Worm (Caenorhabditis elegans) whole organism, L4 larva: ENCODE results near the gene C52E4.12.

ENCODE experiments used
- D1046.2 ChIP-seq: fragments of 200-800 bp; sonication (Bioruptor generic); IDR thresholded peaks from 2 replicates; pipeline ENCODE4 v1.3.6; 2022; ENCODE audit warnings: missing genetic modification characterization, missing compliant biosample characterization
- R02D3.7 ChIP-seq: fragments of 150-350 bp; sonication (generic microtip); optimal IDR thresholded peaks from 3 replicates; lab custom pipeline; 2014; ENCODE audit warnings: missing biosample characterization, missing genetic modification characterization
- T20F7.1 ChIP-seq: fragments of 200-800 bp; sonication (Bioruptor generic); optimal IDR thresholded peaks from 2 replicates; lab custom pipeline; 2018; ENCODE audit warnings: mild to moderate bottlenecking, missing genetic modification characterization, missing compliant biosample characterization
- Y105C5A.15 ChIP-seq: fragments of 200-800 bp; sonication (Bioruptor generic); IDR thresholded peaks from 2 replicates; pipeline ENCODE4 v1.3.6; 2022; ENCODE audit warnings: missing genetic modification characterization, missing compliant biosample characterization
- Y48G9A.11 ChIP-seq: fragments of 200-800 bp; sonication (Bioruptor generic); IDR thresholded peaks from 2 replicates; pipeline ENCODE4 v1.3.6; 2022; ENCODE audit warnings: missing genetic modification reagents, missing genetic modification characterization, missing compliant biosample characterization
- Y5F2A.4 ChIP-seq: fragments of 200-800 bp; sonication (Bioruptor generic); optimal IDR thresholded peaks from 2 replicates; lab custom pipeline; 2018; ENCODE audit warnings: mild to moderate bottlenecking, missing genetic modification characterization, missing compliant biosample characterization
- ZK337.2 ChIP-seq: fragments of 200-800 bp; sonication (Bioruptor generic); IDR thresholded peaks from 2 replicates; pipeline ENCODE4 v1.3.6; 2022; ENCODE audit warnings: missing genetic modification reagents, missing genetic modification characterization, missing compliant biosample characterization
- aha-1 ChIP-seq: fragments of 150-350 bp; peaks from one replicate; lab custom pipeline; 2014; ENCODE audit warnings: missing biosample characterization, missing genetic modification characterization
- aly-2 ChIP-seq: sonication (generic microtip); optimal IDR thresholded peaks from 2 replicates; lab custom pipeline; 2018; ENCODE audit warnings: missing biosample characterization, missing genetic modification characterization
- ama-1 ChIP-seq: fragments of 150-350 bp; optimal IDR thresholded peaks from 2 replicates; lab custom pipeline; 2014; ENCODE audit warnings: inconsistent platforms, mixed read lengths
- ceh-32 ChIP-seq: sonication (generic microtip); optimal IDR thresholded peaks from 2 replicates; lab custom pipeline; 2016; ENCODE audit warnings: mild to moderate bottlenecking, missing genetic modification characterization, missing compliant biosample characterization; ENCODE audit not compliant: poor library complexity
- ceh-44 ChIP-seq: fragments of 200-800 bp; sonication (Bioruptor generic); IDR thresholded peaks from 2 replicates; pipeline ENCODE4 v1.3.6; 2022; ENCODE audit warnings: missing genetic modification reagents, missing genetic modification characterization, missing compliant biosample characterization
- ceh-82 ChIP-seq: sonication (generic microtip); optimal IDR thresholded peaks from 2 replicates; lab custom pipeline; 2017; ENCODE audit warnings: missing biosample characterization, missing genetic modification characterization
- ctbp-1 ChIP-seq: fragments of 200-800 bp; sonication (Bioruptor generic); IDR thresholded peaks from 2 replicates; pipeline ENCODE4 v1.3.6; 2022; ENCODE audit warnings: missing genetic modification reagents, missing genetic modification characterization, missing compliant biosample characterization
- daf-12 ChIP-seq: fragments of 150-350 bp; optimal IDR thresholded peaks from 2 replicates; lab custom pipeline; 2014; ENCODE audit warnings: missing biosample characterization, missing genetic modification reagents, missing genetic modification characterization
- daf-19 ChIP-seq: fragments of 200-800 bp; sonication (Bioruptor generic); conservative IDR thresholded peaks from 2 replicates; pipeline ENCODE4 v1.3.6; 2022; ENCODE audit warnings: missing genetic modification characterization, missing compliant biosample characterization
- daf-8 ChIP-seq: fragments of 200-800 bp; sonication (Bioruptor generic); IDR thresholded peaks from 2 replicates; pipeline ENCODE4 v1.3.6; 2022; ENCODE audit warnings: missing genetic modification characterization, missing compliant biosample characterization
- dmd-8 ChIP-seq: fragments of 200-800 bp; sonication (Bioruptor generic); IDR thresholded peaks from 2 replicates; pipeline ENCODE4 v1.3.6; 2022; ENCODE audit warnings: missing genetic modification characterization, missing compliant biosample characterization
- fkh-10 ChIP-seq: fragments of 150-350 bp; optimal IDR thresholded peaks from 2 replicates; lab custom pipeline; 2014; ENCODE audit warnings: missing biosample characterization, missing genetic modification reagents, missing genetic modification characterization
- fos-1 ChIP-seq: fragments of 150-350 bp; optimal IDR thresholded peaks from 2 replicates; lab custom pipeline; 2014; ENCODE audit warnings: missing biosample characterization, missing genetic modification characterization
- hif-1 ChIP-seq, 2 experiments: sonication (generic microtip); optimal IDR thresholded peaks; 2 replicates each; lab custom pipeline; 2016 to 2017; ENCODE audit warnings: missing compliant biosample characterization in 2 of 2, missing genetic modification characterization in 2 of 2, missing genetic modification reagents in 2 of 2, missing genotype in 2 of 2, mild to moderate bottlenecking in 1 of 2
- hlh-30 ChIP-seq: sonication (generic microtip); optimal IDR thresholded peaks from 2 replicates; lab custom pipeline; 2017; ENCODE audit warnings: antibody characterized with exemption, mild to moderate bottlenecking, missing genetic modification characterization, missing compliant biosample characterization; ENCODE audit not compliant: insufficient read depth
- hmg-1.1 ChIP-seq: fragments of 200-800 bp; sonication (Bioruptor generic); IDR thresholded peaks from 2 replicates; pipeline ENCODE4 v1.3.6; 2022; ENCODE audit warnings: missing genetic modification reagents, missing genetic modification characterization, missing compliant biosample characterization
- lim-7 ChIP-seq: fragments of 200-800 bp; sonication (Bioruptor generic); IDR thresholded peaks from 2 replicates; pipeline ENCODE4 v1.3.6; 2022; ENCODE audit warnings: missing genetic modification characterization, missing compliant biosample characterization
- lin-1 ChIP-seq: fragments of 200-800 bp; sonication (Bioruptor generic); IDR thresholded peaks from 2 replicates; pipeline ENCODE4 v1.3.6; 2022; ENCODE audit warnings: missing genetic modification reagents, missing genetic modification characterization, missing compliant biosample characterization
- lin-13 ChIP-seq: fragments of 150-350 bp; optimal IDR thresholded peaks from 2 replicates; lab custom pipeline; 2014; ENCODE audit warnings: missing biosample characterization, missing genetic modification reagents, missing genetic modification characterization
- lir-3 ChIP-seq: sonication (generic microtip); optimal IDR thresholded peaks from 2 replicates; lab custom pipeline; 2016; ENCODE audit warnings: mild to moderate bottlenecking, missing genetic modification characterization, missing compliant biosample characterization
- madf-9 ChIP-seq: fragments of 200-800 bp; sonication (Bioruptor generic); conservative IDR thresholded peaks from 2 replicates; pipeline ENCODE4 v1.3.6; 2022; ENCODE audit warnings: missing genetic modification reagents, missing genetic modification characterization, missing compliant biosample characterization
- mdl-1 ChIP-seq, 2 experiments: fragments of 150-350 bp in 1 of 2; sonication (generic microtip) in 1 of 2; optimal IDR thresholded peaks; 2 replicates each; lab custom pipeline; 2014 to 2017; ENCODE audit warnings: missing biosample characterization in 2 of 2, missing genetic modification characterization in 2 of 2
- mep-1 ChIP-seq: fragments of 150-350 bp; sonication (generic microtip); optimal IDR thresholded peaks from 3 replicates; lab custom pipeline; 2014; ENCODE audit warnings: missing biosample characterization, missing genetic modification characterization
- mes-2 ChIP-seq: sonication (generic microtip); optimal IDR thresholded peaks from 2 replicates; lab custom pipeline; 2016; ENCODE audit warnings: missing genotype, mild to moderate bottlenecking, missing genetic modification characterization, missing compliant biosample characterization; ENCODE audit not compliant: poor library complexity, severe bottlenecking
- mxl-3 ChIP-seq: fragments of 200-800 bp; sonication (Bioruptor generic); optimal IDR thresholded peaks from 2 replicates; lab custom pipeline; 2018; ENCODE audit warnings: mild to moderate bottlenecking, missing genetic modification characterization, missing compliant biosample characterization
- nhr-10 ChIP-seq: fragments of 150-350 bp; optimal IDR thresholded peaks from 2 replicates; lab custom pipeline; 2014; ENCODE audit warnings: missing biosample characterization, missing genetic modification characterization
- nhr-237 ChIP-seq: sonication (generic microtip); optimal IDR thresholded peaks from 2 replicates; lab custom pipeline; 2017; ENCODE audit warnings: missing biosample characterization, missing genetic modification characterization
- nhr-25 ChIP-seq: sonication (generic microtip); optimal IDR thresholded peaks from 2 replicates; lab custom pipeline; 2017; ENCODE audit warnings: missing genetic modification characterization, mild to moderate bottlenecking, missing compliant biosample characterization, antibody characterized with exemption, moderate library complexity, borderline replicate concordance; ENCODE audit not compliant: insufficient read depth
- nhr-28 ChIP-seq: fragments of 150-350 bp; optimal IDR thresholded peaks from 2 replicates; lab custom pipeline; 2014; ENCODE audit warnings: missing biosample characterization, missing genetic modification characterization
- nhr-41 ChIP-seq: fragments of 200-800 bp; sonication (Bioruptor generic); IDR thresholded peaks from 2 replicates; pipeline ENCODE4 v1.3.6; 2022; ENCODE audit warnings: missing genetic modification reagents, missing genetic modification characterization, missing compliant biosample characterization
- pha-4 ChIP-seq, 2 experiments: fragments of 150-350 bp in 1 of 2; fragments of 200-800 bp in 1 of 2; sonication (Bioruptor generic) in 1 of 2; IDR thresholded peaks in 1 of 2; optimal IDR thresholded peaks in 1 of 2; 2 replicates each; pipeline versions ENCODE4 v1.3.6 to Lab custom; 2014 to 2022; ENCODE audit warnings: missing genetic modification characterization in 2 of 2, missing genetic modification reagents in 2 of 2, missing biosample characterization in 1 of 2, missing compliant biosample characterization in 1 of 2
- pqm-1 ChIP-seq: sonication (generic microtip); optimal IDR thresholded peaks from 2 replicates; lab custom pipeline; 2017; ENCODE audit warnings: missing biosample characterization, missing genetic modification characterization
- sdz-12 ChIP-seq: fragments of 200-800 bp; sonication (Bioruptor generic); optimal IDR thresholded peaks from 2 replicates; lab custom pipeline; 2018; ENCODE audit warnings: mild to moderate bottlenecking, missing genetic modification characterization, missing compliant biosample characterization
- set-16 ChIP-seq: fragments of 200-800 bp; sonication (Bioruptor generic); IDR thresholded peaks from 2 replicates; pipeline ENCODE4 v1.3.6; 2022; ENCODE audit warnings: missing genetic modification reagents, missing genetic modification characterization, missing compliant biosample characterization
- snpc-4 ChIP-seq: fragments of 150-350 bp; optimal IDR thresholded peaks from 2 replicates; lab custom pipeline; 2014; ENCODE audit warnings: missing biosample characterization, missing genetic modification characterization
- spr-3 ChIP-seq: fragments of 200-800 bp; sonication (Bioruptor generic); optimal IDR thresholded peaks from 2 replicates; lab custom pipeline; 2018; ENCODE audit warnings: mild to moderate bottlenecking, missing genetic modification characterization, missing compliant biosample characterization
- tag-97 ChIP-seq: fragments of 200-800 bp; sonication (Bioruptor generic); IDR thresholded peaks from 2 replicates; pipeline ENCODE4 v1.3.6; 2022; ENCODE audit warnings: missing genetic modification characterization, missing compliant biosample characterization
- tra-1 ChIP-seq: fragments of 200-800 bp; sonication (Bioruptor generic); IDR thresholded peaks from 2 replicates; pipeline ENCODE4 v1.3.6; 2022; ENCODE audit warnings: missing genetic modification reagents, missing genetic modification characterization, missing compliant biosample characterization
- unc-130 ChIP-seq: sonication (generic microtip); optimal IDR thresholded peaks from 2 replicates; lab custom pipeline; 2016; ENCODE audit warnings: missing genetic modification reagents, missing genetic modification characterization, missing compliant biosample characterization
- unc-39 ChIP-seq: sonication (generic microtip); optimal IDR thresholded peaks from 2 replicates; lab custom pipeline; 2017; ENCODE audit warnings: missing biosample characterization, missing genetic modification characterization
- zfp-2 ChIP-seq: sonication (generic microtip); optimal IDR thresholded peaks from 2 replicates; lab custom pipeline; 2016; ENCODE audit warnings: mild to moderate bottlenecking, missing genetic modification characterization, missing compliant biosample characterization
- zip-11 ChIP-seq: fragments of 200-800 bp; sonication (Bioruptor generic); IDR thresholded peaks from 2 replicates; pipeline ENCODE4 v1.3.6; 2022; ENCODE audit warnings: missing genetic modification characterization, missing compliant biosample characterization

C52E4.12 gene

ce11 chrV:12001747-12002456 is 5.9 kb downstream of the C52E4.12 start, which contains the start of gene gcy-33:
gcy-33 (minus strand) TSS chrV:12001797.
- peak; percentile 77 for TF ChIP-seq T20F7.1 (GFP tag; lab: Kevin White, UChicago)
- TF ChIP-seq mdl-1 (tag; optimal IDR thresholded peaks at IDR 0.05; lab: Kevin White, UChicago), result peak; percentile 44 to 79
- TF ChIP-seq daf-8 (GFP tag; lab: Robert Waterston, UW), result no peak
- peak; percentile 82 for TF ChIP-seq Y48G9A.11 (GFP tag; lab: Robert Waterston, UW)
- no peak for TF ChIP-seq daf-12 (tag; lab: Kevin White, UChicago)
- peak; percentile 89 for TF ChIP-seq Y105C5A.15
- peak; percentile 84 for TF ChIP-seq daf-19 (GFP tag; lab: Robert Waterston, UW)
- TF ChIP-seq zfp-2, result peak; percentile 67
- TF ChIP-seq ctbp-1 (GFP tag; lab: Robert Waterston, UW), result peak; percentile 83
- TF ChIP-seq snpc-4 (tag; lab: Kevin White, UChicago), result no peak
- TF ChIP-seq mep-1 (tag; lab: Kevin White, UChicago), result peak; percentile 87
- no peak for TF ChIP-seq pqm-1 (tag; lab: Kevin White, UChicago)
- TF ChIP-seq mxl-3 (GFP tag; lab: Kevin White, UChicago), result peak; percentile 62
- peak; percentile 11 to 64 for TF ChIP-seq hif-1 (tag; optimal IDR thresholded peaks at IDR 0.05; lab: Kevin White, UChicago)
- TF ChIP-seq sdz-12 (GFP tag; lab: Kevin White, UChicago), result peak; percentile 94
- TF ChIP-seq nhr-41 (GFP tag; lab: Robert Waterston, UW), result peak; percentile 83; the same call in 1 of the 2 replicates
- peak; percentile 96 for TF ChIP-seq lin-1 (GFP tag; lab: Robert Waterston, UW)
- no peak for TF ChIP-seq ceh-82 (tag; lab: Kevin White, UChicago)
- peak; percentile 38 for TF ChIP-seq ceh-32
- peak; percentile 51 for TF ChIP-seq Y5F2A.4 (GFP tag; lab: Kevin White, UChicago)
- TF ChIP-seq ZK337.2 (GFP tag; lab: Robert Waterston, UW), result no peak
- no peak for TF ChIP-seq nhr-237 (tag; lab: Kevin White, UChicago)
- TF ChIP-seq mes-2 (tag; lab: Kevin White, UChicago), result peak; percentile 88
- no peak; the same call in 1 of the 2 replicates for TF ChIP-seq set-16 (GFP tag; lab: Robert Waterston, UW)
- TF ChIP-seq hlh-30 (tag; lab: Kevin White, UChicago), result peak; percentile 89
- TF ChIP-seq tra-1, result peak; percentile 77
- peak; percentile 82 for TF ChIP-seq nhr-25 (tag; lab: Kevin White, UChicago)
- TF ChIP-seq aly-2 (tag; lab: Kevin White, UChicago), result no peak
- TF ChIP-seq spr-3 (GFP tag; lab: Kevin White, UChicago), result peak; percentile 80
- peak; percentile 99 for TF ChIP-seq nhr-28 (tag; lab: Kevin White, UChicago)
- 0 out of 2 replicates have a peak, but pooled peaks have one; percentile 34 for TF ChIP-seq zip-11 (GFP tag; lab: Robert Waterston, UW)
- TF ChIP-seq lin-13, result peak; percentile 66
- TF ChIP-seq unc-39, result no peak
- peak; percentile 86 for TF ChIP-seq ceh-44 (GFP tag; lab: Robert Waterston, UW)
- TF ChIP-seq hmg-1.1 (GFP tag; lab: Robert Waterston, UW), result peak; percentile 98
- peak; percentile 78 for TF ChIP-seq nhr-10 (tag; lab: Kevin White, UChicago)
- no peak for TF ChIP-seq R02D3.7 (tag; lab: Kevin White, UChicago)
- peak; percentile 93 for TF ChIP-seq lim-7
- TF ChIP-seq fkh-10 (GFP tag; lab: Kevin White, UChicago), result no peak
- TF ChIP-seq fos-1 (tag; lab: Kevin White, UChicago), result no peak
- TF ChIP-seq pha-4 (GFP tag; IDR thresholded peaks at IDR 0.05; lab: Robert Waterston, UW), result peak; percentile 91
- TF ChIP-seq pha-4 (tag; optimal IDR thresholded peaks at IDR 0.05; lab: Kevin White, UChicago), result no peak
- TF ChIP-seq lir-3 (tag; lab: Kevin White, UChicago), result peak; percentile 75
- peak; percentile 63 for TF ChIP-seq unc-130 (GFP tag; lab: Kevin White, UChicago)
- TF ChIP-seq D1046.2 (GFP tag; lab: Robert Waterston, UW), result peak; percentile 84; the same call in 1 of the 2 replicates
- no peak for TF ChIP-seq tag-97
- TF ChIP-seq aha-1, result peak; percentile 98
- TF ChIP-seq madf-9 (GFP tag; lab: Robert Waterston, UW), result peak; percentile 91
- peak; percentile 73; the same call in 1 of the 2 replicates for TF ChIP-seq dmd-8
- no peak for TF ChIP-seq ama-1 (lab: Kevin White, UChicago)
